Fruit fly (Drosophila melanogaster) whole organism, pupa: ENCODE data around the gene 5PtaseI.

Source experiments
- Ets98B ChIP-seq: fragments of 200-800 bp; sonication (Bioruptor generic); IDR thresholded peaks from 2 replicates; pipeline ENCODE4 v1.3.6; 2022; ENCODE audit warnings: missing biosample characterization, missing genetic modification characterization
- Snoo ChIP-seq: fragments of 200-800 bp; sonication (Bioruptor generic); optimal IDR thresholded peaks from 3 replicates; lab custom pipeline; 2017; ENCODE audit warnings: missing biosample characterization, mild to moderate bottlenecking, missing genetic modification characterization, inconsistent platforms

dm6 chr3R:25012016-25012415 lies 32.9 kb downstream of the 5PtaseI start:
- TF ChIP-seq Ets98B (GFP tag; lab: Robert Waterston, UW) (no peak), Snoo (no peak)
